Worm (Caenorhabditis elegans): Measurements from ENCODE around the gene dop-2.

DNA sequence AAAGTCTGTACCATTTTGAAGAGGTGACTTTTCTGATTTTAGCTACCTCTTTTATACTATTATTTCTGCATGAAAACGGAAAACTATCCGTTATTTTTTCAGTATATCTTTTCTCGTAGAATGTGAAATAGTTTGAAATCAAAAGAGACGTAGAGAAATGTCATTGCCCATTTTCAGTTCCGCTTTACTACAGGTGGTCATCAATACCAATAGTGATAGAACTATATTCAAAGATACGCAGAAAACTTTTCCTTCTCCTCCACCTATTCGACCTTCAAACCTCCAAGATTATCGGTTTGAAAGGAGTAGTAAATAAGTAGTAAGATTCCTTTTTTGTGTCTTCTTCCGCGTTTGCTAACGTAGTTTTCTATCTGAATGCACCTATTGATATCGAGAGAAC is 25.0 kb downstream of the dop-2 start, which contains the start of gene col-147:
- TF ChIP-seq nhr-237 (tag; optimal IDR thresholded peaks at IDR 0.05) (no peak), ztf-4 (tag; optimal IDR thresholded peaks at IDR 0.05) (no peak), lin-39 (tag; optimal IDR thresholded peaks at IDR 0.05) (no peak), nhr-90 (tag; optimal IDR thresholded peaks at IDR 0.05; ENCODE audit: poor library complexity) (peak; percentile 48), C16A3.4 (tag; optimal IDR thresholded peaks at IDR 0.05) (no peak), ceh-82 (tag; optimal IDR thresholded peaks at IDR 0.05) (no peak), nhr-28 (tag; optimal IDR thresholded peaks at IDR 0.05) (no peak), nhr-77 (tag; optimal IDR thresholded peaks at IDR 0.05) (no peak), fkh-10 (GFP tag; optimal IDR thresholded peaks at IDR 0.05) (no peak), fos-1 (tag; optimal IDR thresholded peaks at IDR 0.05) (peak; percentile 1), jun-1 (tag; optimal IDR thresholded peaks at IDR 0.05) (no peak), rnt-1 (tag; optimal IDR thresholded peaks at IDR 0.05) (no peak), nhr-20 (tag; optimal IDR thresholded peaks at IDR 0.05) (peak; percentile 70), ceh-8 (GFP tag; optimal IDR thresholded peaks at IDR 0.05) (no peak)

Measured in whole organism, L1 larva.